Worm (Caenorhabditis elegans): ENCODE measurements around the gene coq-5.

coq-5 gene

DNA sequence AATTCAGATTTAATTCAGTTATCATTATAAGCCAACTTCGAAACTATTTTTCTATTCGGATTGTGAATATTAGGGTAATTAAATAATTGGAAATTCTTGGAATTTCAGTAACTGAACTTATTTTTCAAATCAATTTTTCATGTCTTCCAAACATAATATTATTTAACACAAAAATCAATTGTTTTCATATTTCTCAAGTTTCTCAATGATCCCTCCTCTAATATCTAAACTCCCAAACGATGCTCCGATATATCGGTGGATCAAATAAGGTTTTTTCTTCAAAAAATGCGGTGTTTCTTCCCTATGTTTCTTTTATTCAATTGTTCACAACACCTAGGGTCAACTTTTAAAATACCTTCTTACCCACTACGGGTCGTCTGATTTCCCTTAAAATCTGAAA lies 41.8 kb downstream of the coq-5 start:
- TF ChIP-seq hmg-4 (GFP tag; optimal IDR thresholded peaks at IDR 0.05), result no peak
- no peak for TF ChIP-seq scrt-1 (GFP tag; IDR thresholded peaks at IDR 0.05)
- no peak for TF ChIP-seq ceh-13 (GFP tag; optimal IDR thresholded peaks at IDR 0.05)
- no peak for TF ChIP-seq tra-4 (tag; optimal IDR thresholded peaks at IDR 0.05)
- TF ChIP-seq tbx-37 (GFP tag; conservative IDR thresholded peaks at IDR 0.05), result no peak
- TF ChIP-seq flt-1 (GFP tag; IDR thresholded peaks at IDR 0.05), result no peak
- TF ChIP-seq ama-1 (optimal IDR thresholded peaks at IDR 0.05), result no peak
- no peak for TF ChIP-seq pes-1 (GFP tag; IDR thresholded peaks at IDR 0.05)
- TF ChIP-seq ceh-36 (tag; optimal IDR thresholded peaks at IDR 0.05), result no peak
- TF ChIP-seq hnd-1 (tag; optimal IDR thresholded peaks at IDR 0.05), result no peak
- no peak for TF ChIP-seq sea-1 (GFP tag; conservative IDR thresholded peaks at IDR 0.05)
- no peak for TF ChIP-seq tbx-11 (GFP tag; IDR thresholded peaks at IDR 0.05)
- TF ChIP-seq ets-7 (tag; optimal IDR thresholded peaks at IDR 0.05), result no peak
- TF ChIP-seq aly-1 (tag; optimal IDR thresholded peaks at IDR 0.05), result no peak
- TF ChIP-seq B0310.2 (tag; optimal IDR thresholded peaks at IDR 0.05), result no peak
- no peak for TF ChIP-seq F13C5.2 (tag; optimal IDR thresholded peaks at IDR 0.05)
- no peak for TF ChIP-seq hmbx-1 (tag; optimal IDR thresholded peaks at IDR 0.05)

DNA sequence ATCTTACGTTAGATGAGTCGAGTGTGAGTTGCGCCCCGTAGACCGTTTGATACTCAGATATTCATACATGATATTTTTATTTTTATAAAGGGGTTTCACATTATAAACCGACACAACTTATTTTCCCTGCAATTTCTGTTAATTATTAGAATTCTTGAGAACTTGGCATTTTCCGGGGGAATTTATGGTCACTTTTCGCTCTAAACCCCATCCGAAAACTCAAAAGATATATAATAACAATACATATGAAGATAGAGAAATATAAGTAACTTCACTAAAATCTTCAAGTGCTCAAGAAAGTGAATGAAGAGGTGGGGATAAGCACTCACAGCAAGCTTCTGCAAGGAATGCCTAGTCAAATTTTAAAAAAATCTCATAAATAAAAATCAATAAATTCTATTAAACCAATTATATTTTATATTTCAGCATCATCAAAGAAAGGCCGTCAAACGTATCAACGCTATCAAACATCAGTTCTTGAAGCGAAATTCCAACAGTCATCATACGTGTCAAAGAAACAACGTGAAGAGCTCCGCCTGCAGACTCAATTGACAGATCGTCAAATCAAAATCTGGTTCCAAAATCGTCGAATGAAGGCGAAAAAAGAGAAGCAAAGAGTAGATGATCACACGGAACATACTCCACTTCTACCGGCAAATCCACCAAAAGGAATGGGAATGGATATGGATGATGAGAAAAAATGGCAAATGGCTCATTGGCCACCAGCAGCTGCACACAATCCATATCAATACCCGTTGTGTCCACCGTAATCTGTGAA lies 42.5 kb downstream of the coq-5 start:
- TF ChIP-seq hmg-4 (GFP tag; optimal IDR thresholded peaks at IDR 0.05), result no peak
- TF ChIP-seq tbx-37 (GFP tag; conservative IDR thresholded peaks at IDR 0.05), result no peak
- no peak for TF ChIP-seq tra-4 (tag; optimal IDR thresholded peaks at IDR 0.05)
- TF ChIP-seq scrt-1 (GFP tag; IDR thresholded peaks at IDR 0.05), result no peak
- no peak for TF ChIP-seq aly-1 (tag; optimal IDR thresholded peaks at IDR 0.05)
- TF ChIP-seq ets-7 (tag; optimal IDR thresholded peaks at IDR 0.05), result no peak
- TF ChIP-seq F13C5.2 (tag; optimal IDR thresholded peaks at IDR 0.05), result no peak
- no peak for TF ChIP-seq ama-1 (optimal IDR thresholded peaks at IDR 0.05)
- TF ChIP-seq sea-1 (GFP tag; conservative IDR thresholded peaks at IDR 0.05), result no peak
- no peak for TF ChIP-seq ceh-36 (tag; optimal IDR thresholded peaks at IDR 0.05)
- no peak for TF ChIP-seq hmbx-1 (tag; optimal IDR thresholded peaks at IDR 0.05)
- TF ChIP-seq flt-1 (GFP tag; IDR thresholded peaks at IDR 0.05), result no peak
- TF ChIP-seq hnd-1 (tag; optimal IDR thresholded peaks at IDR 0.05), result no peak

ce11 chrIII:7815056-7815366 lies 43.2 kb downstream of the coq-5 start:
- no peak for TF ChIP-seq tbx-11 (GFP tag; IDR thresholded peaks at IDR 0.05)
- no peak for TF ChIP-seq F13C5.2 (tag; optimal IDR thresholded peaks at IDR 0.05)
- TF ChIP-seq ets-7 (tag; optimal IDR thresholded peaks at IDR 0.05), result no peak
- TF ChIP-seq B0310.2 (tag; optimal IDR thresholded peaks at IDR 0.05), result no peak
- no peak for TF ChIP-seq tbx-37 (GFP tag; conservative IDR thresholded peaks at IDR 0.05)
- TF ChIP-seq flt-1 (GFP tag; IDR thresholded peaks at IDR 0.05), result no peak
- TF ChIP-seq ceh-13 (GFP tag; optimal IDR thresholded peaks at IDR 0.05), result no peak
- no peak for TF ChIP-seq tra-4 (tag; optimal IDR thresholded peaks at IDR 0.05)
- no peak for TF ChIP-seq ama-1 (optimal IDR thresholded peaks at IDR 0.05)
- no peak for TF ChIP-seq hmg-4 (GFP tag; optimal IDR thresholded peaks at IDR 0.05)
- no peak for TF ChIP-seq hnd-1 (tag; optimal IDR thresholded peaks at IDR 0.05)
- no peak for TF ChIP-seq aly-1 (tag; optimal IDR thresholded peaks at IDR 0.05)
- TF ChIP-seq ceh-36 (tag; optimal IDR thresholded peaks at IDR 0.05), result no peak
- no peak for TF ChIP-seq hmbx-1 (tag; optimal IDR thresholded peaks at IDR 0.05)
- no peak for TF ChIP-seq scrt-1 (GFP tag; IDR thresholded peaks at IDR 0.05)
- TF ChIP-seq pes-1 (GFP tag; IDR thresholded peaks at IDR 0.05), result no peak
- no peak for TF ChIP-seq sea-1 (GFP tag; conservative IDR thresholded peaks at IDR 0.05)

DNA sequence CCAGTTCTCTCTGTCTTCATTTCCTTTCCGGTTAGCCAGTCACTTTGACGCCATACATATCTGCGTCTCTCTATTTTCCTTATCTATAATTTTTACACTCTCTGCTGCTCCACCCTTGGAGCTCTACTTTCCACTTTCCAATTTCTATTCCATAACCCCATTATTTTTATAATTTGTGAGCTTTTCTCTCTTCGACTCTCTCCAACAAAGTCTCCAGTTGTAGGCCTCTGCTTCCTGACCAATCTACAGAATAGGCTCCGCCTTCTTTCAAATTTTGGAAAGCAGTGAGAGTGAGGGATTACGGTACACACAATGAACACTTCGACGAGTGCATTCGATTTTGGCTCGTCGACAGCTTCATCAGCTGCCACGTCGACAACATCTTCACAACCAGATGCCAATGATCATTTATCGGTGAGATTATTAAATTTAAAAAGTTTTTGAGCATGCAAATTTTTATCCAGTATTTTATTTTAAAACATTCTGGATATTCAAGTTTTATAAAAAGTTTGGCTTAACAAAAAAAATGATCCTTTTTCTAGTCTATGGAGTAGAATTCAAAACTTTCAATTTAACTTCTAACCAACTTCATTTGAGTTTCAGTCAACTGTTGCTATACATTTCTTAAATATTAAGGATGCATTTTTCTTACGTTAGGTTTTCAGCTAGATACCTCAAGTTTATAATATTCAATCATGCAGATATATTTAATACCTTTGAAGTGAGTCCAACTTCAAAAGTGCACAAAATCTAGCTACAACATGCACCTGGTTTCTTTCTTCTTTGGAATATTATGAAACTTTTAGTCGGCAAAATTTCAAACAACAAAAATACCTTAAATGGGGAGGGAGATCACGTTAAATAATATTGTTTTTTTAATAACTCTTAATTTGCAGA lies 43.9 kb downstream of the coq-5 start, which contains the start of gene egl-5:
Gene egl-5, plus strand, starts transcription at position 216 of the 897 bp plus-strand sequence.
- TF ChIP-seq ceh-13 (GFP tag; optimal IDR thresholded peaks at IDR 0.05) (no peak), sea-1 (GFP tag; conservative IDR thresholded peaks at IDR 0.05) (no peak), tbx-11 (GFP tag; IDR thresholded peaks at IDR 0.05) (no peak), hmg-4 (GFP tag; optimal IDR thresholded peaks at IDR 0.05) (no peak), flt-1 (GFP tag; IDR thresholded peaks at IDR 0.05) (no peak)

- TF ChIP-seq tra-4 (tag; optimal IDR thresholded peaks at IDR 0.05), result no peak
- TF ChIP-seq scrt-1 (GFP tag; IDR thresholded peaks at IDR 0.05), result no peak
- TF ChIP-seq flt-1 (GFP tag; IDR thresholded peaks at IDR 0.05), result no peak
- no peak for TF ChIP-seq tbx-11 (GFP tag; IDR thresholded peaks at IDR 0.05)
- TF ChIP-seq ama-1 (optimal IDR thresholded peaks at IDR 0.05), result no peak
- no peak for TF ChIP-seq hmg-4 (GFP tag; optimal IDR thresholded peaks at IDR 0.05)
- no peak for TF ChIP-seq tbx-37 (GFP tag; conservative IDR thresholded peaks at IDR 0.05)
- TF ChIP-seq aly-1 (tag; optimal IDR thresholded peaks at IDR 0.05), result no peak
- no peak for TF ChIP-seq ceh-13 (GFP tag; optimal IDR thresholded peaks at IDR 0.05)
- TF ChIP-seq ets-7 (tag; optimal IDR thresholded peaks at IDR 0.05), result no peak
- no peak for TF ChIP-seq F13C5.2 (tag; optimal IDR thresholded peaks at IDR 0.05)
Measured at ce11 chrIII:7812208-7812880, 45.9 kb downstream of the coq-5 start.

DNA sequence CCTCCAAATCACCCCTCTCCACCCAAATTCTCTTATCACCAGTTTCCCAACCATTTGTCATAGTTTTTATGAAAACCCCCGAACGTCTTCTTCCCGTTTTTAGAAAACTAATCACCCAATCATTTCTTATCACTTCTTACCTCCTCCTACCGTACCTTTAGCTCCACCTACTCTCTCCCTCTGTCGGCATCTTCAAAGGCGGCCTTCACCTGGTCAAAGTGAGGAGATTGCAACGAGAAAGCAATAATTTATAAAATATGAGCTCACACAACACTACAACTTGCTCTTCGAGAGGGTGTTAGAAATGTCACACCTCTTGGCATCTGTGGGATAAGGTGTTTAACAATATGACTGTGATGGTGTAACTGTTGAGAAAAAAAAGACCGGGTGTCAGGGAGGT lies 49.2 kb downstream of the coq-5 start:
- TF ChIP-seq tra-4 (tag; optimal IDR thresholded peaks at IDR 0.05), result no peak
- TF ChIP-seq scrt-1 (GFP tag; IDR thresholded peaks at IDR 0.05), result no peak
- TF ChIP-seq tbx-37 (GFP tag; conservative IDR thresholded peaks at IDR 0.05), result no peak
